Fruit fly (Drosophila melanogaster) whole organism, embryonic: Measurements from ENCODE around the gene Atu.
A peak's percentile ranks its signal among the peaks of the same experiment; 100 is the strongest.

Source experiments
- Aef1 ChIP-seq: fragments of 200-800 bp; sonication (Bioruptor generic); IDR thresholded peaks from 3 replicates; pipeline ENCODE4 v1.3.6; 2022; ENCODE audit warnings: missing biosample characterization, missing genetic modification characterization
- CG10147 ChIP-seq: fragments of 200-800 bp; sonication (Bioruptor generic); optimal IDR thresholded peaks from 2 replicates; lab custom pipeline; 2019; ENCODE audit warnings: missing biosample characterization, mild to moderate bottlenecking, missing genetic modification characterization, moderate library complexity
- CG1024 ChIP-seq: fragments of 200-800 bp; sonication (Bioruptor generic); IDR thresholded peaks from 2 replicates; pipeline ENCODE4 v1.3.6; 2022; ENCODE audit warnings: missing biosample characterization, missing genetic modification characterization
- CG10462 ChIP-seq: fragments of 200-800 bp; sonication (Bioruptor generic); optimal IDR thresholded peaks from 2 replicates; lab custom pipeline; 2016; ENCODE audit warnings: missing biosample characterization, missing genetic modification characterization
- CG1233 ChIP-seq: fragments of 200-800 bp; sonication (Bioruptor generic); optimal IDR thresholded peaks from 4 replicates; lab custom pipeline; 2018; ENCODE audit warnings: missing biosample characterization, mild to moderate bottlenecking, missing genetic modification characterization
- CG13296 ChIP-seq: fragments of 200-800 bp; sonication (Bioruptor generic); optimal IDR thresholded peaks from 3 replicates; lab custom pipeline; 2018; ENCODE audit warnings: missing biosample characterization, mild to moderate bottlenecking, missing genetic modification characterization
- CG14014 ChIP-seq: fragments of 200-800 bp; sonication (Bioruptor generic); IDR thresholded peaks from 2 replicates; pipeline ENCODE4 v1.3.6; 2022; ENCODE audit warnings: missing biosample characterization, missing genetic modification characterization
- CG14965 ChIP-seq: fragments of 200-800 bp; sonication (Bioruptor generic); optimal IDR thresholded peaks from 2 replicates; lab custom pipeline; 2016; ENCODE audit warnings: missing biosample characterization, missing genetic modification characterization, borderline replicate concordance
- CG15479 ChIP-seq: fragments of 200-800 bp; sonication (Bioruptor generic); optimal IDR thresholded peaks from 3 replicates; lab custom pipeline; 2019; ENCODE audit warnings: missing biosample characterization, mild to moderate bottlenecking, missing genetic modification characterization, moderate library complexity
- CG17361 ChIP-seq: fragments of 200-800 bp; sonication (Bioruptor generic); IDR thresholded peaks from 3 replicates; pipeline ENCODE4 v1.3.6; 2022; ENCODE audit warnings: missing biosample characterization, missing genetic modification characterization
- CG17802 ChIP-seq: fragments of 200-800 bp; sonication (Bioruptor generic); optimal IDR thresholded peaks from 2 replicates; lab custom pipeline; 2018; ENCODE audit warnings: missing biosample characterization, mild to moderate bottlenecking, missing genetic modification characterization, moderate library complexity
- CG31224 ChIP-seq: fragments of 200-800 bp; sonication (Bioruptor generic); IDR thresholded peaks from 2 replicates; pipeline ENCODE4 v1.3.6; 2022; ENCODE audit warnings: missing biosample characterization, missing genetic modification characterization
- CG31441 ChIP-seq: fragments of 200-800 bp; sonication (Bioruptor generic); IDR thresholded peaks from 2 replicates; pipeline ENCODE4 v1.3.6; 2022; ENCODE audit warnings: missing biosample characterization, missing genetic modification characterization
- CG3163 ChIP-seq: fragments of 200-800 bp; sonication (Bioruptor generic); optimal IDR thresholded peaks from 3 replicates; lab custom pipeline; 2016; ENCODE audit warnings: missing biosample characterization, missing genetic modification characterization
- CG3726 ChIP-seq: fragments of 200-800 bp; sonication (Bioruptor generic); IDR thresholded peaks from 3 replicates; pipeline ENCODE4, ENCODE4 v1.3.6; 2022; ENCODE audit warnings: missing biosample characterization, missing genetic modification characterization
- CG7271 ChIP-seq: fragments of 200-800 bp; sonication (Bioruptor generic); optimal IDR thresholded peaks from 2 replicates; lab custom pipeline; 2018; ENCODE audit warnings: missing biosample characterization, mild to moderate bottlenecking, missing genetic modification characterization, moderate library complexity
- CG7357 ChIP-seq: fragments of 200-800 bp; sonication (Bioruptor generic); IDR thresholded peaks from 3 replicates; pipeline ENCODE4 v1.3.6; 2022; ENCODE audit warnings: missing biosample characterization, missing genetic modification characterization
- CG7839 ChIP-seq: fragments of 200-800 bp; sonication (Bioruptor generic); optimal IDR thresholded peaks from 3 replicates; lab custom pipeline; 2018; ENCODE audit warnings: missing biosample characterization, mild to moderate bottlenecking, missing genetic modification characterization, moderate library complexity
- CG7987 ChIP-seq: fragments of 200-800 bp; sonication (Bioruptor generic); optimal IDR thresholded peaks from 2 replicates; lab custom pipeline; 2018; ENCODE audit warnings: missing biosample characterization, mild to moderate bottlenecking, missing genetic modification characterization, moderate library complexity
- CG8089 ChIP-seq: fragments of 200-800 bp; sonication (Bioruptor generic); optimal IDR thresholded peaks from 3 replicates; lab custom pipeline; 2016; ENCODE audit warnings: missing biosample characterization, missing genetic modification characterization
- CG8281 ChIP-seq: fragments of 200-800 bp; sonication (Bioruptor generic); optimal IDR thresholded peaks from 2 replicates; lab custom pipeline; 2018; ENCODE audit warnings: missing biosample characterization, mild to moderate bottlenecking, missing genetic modification characterization, moderate library complexity
- CG8388 ChIP-seq: fragments of 200-800 bp; sonication (Bioruptor generic); optimal IDR thresholded peaks from 2 replicates; lab custom pipeline; 2019; ENCODE audit warnings: missing biosample characterization, mild to moderate bottlenecking, missing genetic modification characterization, moderate library complexity
- CG8478 ChIP-seq: fragments of >200 bp; optimal IDR thresholded peaks from 2 replicates; lab custom pipeline; 2018
- CG8765 ChIP-seq: fragments of 200-800 bp; sonication (Bioruptor generic); IDR thresholded peaks from 2 replicates; pipeline ENCODE4 v1.3.6; 2022; ENCODE audit warnings: missing biosample characterization, missing genetic modification characterization
- Camta ChIP-seq: fragments of 200-800 bp; sonication (Bioruptor generic); optimal IDR thresholded peaks from 2 replicates; lab custom pipeline; 2016; ENCODE audit warnings: missing biosample characterization, missing genetic modification characterization
- D19A ChIP-seq: fragments of 200-800 bp; optimal IDR thresholded peaks from 3 replicates; lab custom pipeline; 2019; ENCODE audit warnings: missing biosample characterization, mild to moderate bottlenecking, missing genetic modification characterization, moderate library complexity
- Dad ChIP-seq: fragments of 200-800 bp; sonication (Bioruptor generic); optimal IDR thresholded peaks from 3 replicates; lab custom pipeline; 2016; ENCODE audit warnings: missing biosample characterization, missing genetic modification characterization
- H2.0 ChIP-seq: fragments of 200-800 bp; sonication (Bioruptor generic); IDR thresholded peaks from 2 replicates; pipeline ENCODE4 v1.3.6; 2022; ENCODE audit warnings: missing biosample characterization, missing genetic modification characterization
- Hand ChIP-seq: fragments of 200-800 bp; sonication (Bioruptor generic); optimal IDR thresholded peaks from 2 replicates; lab custom pipeline; 2017; ENCODE audit warnings: mild to moderate bottlenecking, missing biosample characterization, missing genetic modification reagents, missing genetic modification characterization
- Hr39 ChIP-seq: fragments of >200 bp; optimal IDR thresholded peaks from 2 replicates; lab custom pipeline; 2017
- MBD-R2 ChIP-seq: fragments of 200-800 bp; sonication (Bioruptor generic); IDR thresholded peaks from 2 replicates; pipeline ENCODE4 v1.3.6; 2022; ENCODE audit warnings: missing biosample characterization, missing genetic modification characterization
- Med ChIP-seq: fragments of 200-800 bp; sonication (Bioruptor generic); peaks from one replicate; lab custom pipeline; 2016; ENCODE audit warnings: missing biosample characterization, missing genetic modification characterization, mild to moderate bottlenecking, inconsistent platforms, moderate library complexity
- ap ChIP-seq: fragments of 200-800 bp; sonication (Bioruptor generic); IDR thresholded peaks from 2 replicates; pipeline ENCODE4 v1.3.6; 2022; ENCODE audit warnings: missing biosample characterization, missing genetic modification characterization
- dimm ChIP-seq: fragments of 200-800 bp; sonication (Bioruptor generic); IDR thresholded peaks from 2 replicates; pipeline ENCODE4 v1.3.6; 2022; ENCODE audit warnings: missing biosample characterization, missing genetic modification characterization
- ewg ChIP-seq: fragments of 200-800 bp; sonication (Bioruptor generic); optimal IDR thresholded peaks from 3 replicates; lab custom pipeline; 2017; ENCODE audit warnings: mild to moderate bottlenecking, missing biosample characterization, missing genetic modification reagents, missing genetic modification characterization
- eyg ChIP-seq: fragments of 200-800 bp; sonication (Bioruptor generic); optimal IDR thresholded peaks from 3 replicates; lab custom pipeline; 2016; ENCODE audit warnings: missing biosample characterization, missing genetic modification characterization
- fd64A ChIP-seq: fragments of 200-800 bp; sonication (Bioruptor generic); optimal IDR thresholded peaks from 3 replicates; lab custom pipeline; 2018; ENCODE audit warnings: missing biosample characterization, mild to moderate bottlenecking, missing genetic modification characterization
- fd96Cb ChIP-seq: fragments of 200-800 bp; sonication (Bioruptor generic); optimal IDR thresholded peaks from 2 replicates; lab custom pipeline; 2018; ENCODE audit warnings: missing biosample characterization, mild to moderate bottlenecking, missing genetic modification characterization, moderate library complexity
- grau ChIP-seq: fragments of 200-800 bp; optimal IDR thresholded peaks from 3 replicates; lab custom pipeline; 2019; ENCODE audit warnings: missing biosample characterization, mild to moderate bottlenecking, missing genetic modification characterization, moderate library complexity
- klu ChIP-seq: fragments of 200-800 bp; sonication (Bioruptor generic); IDR thresholded peaks from 2 replicates; pipeline ENCODE4 v1.3.6; 2022; ENCODE audit warnings: missing biosample characterization, missing genetic modification characterization
- lab ChIP-seq: fragments of 200-800 bp; sonication (Bioruptor generic); optimal IDR thresholded peaks from 3 replicates; lab custom pipeline; 2017; ENCODE audit warnings: missing biosample characterization, missing genetic modification characterization, mild to moderate bottlenecking, moderate library complexity, missing genetic modification reagents
- lola ChIP-seq, 3 experiments: fragments of >200 bp in 2 of 3; fragments of 200-800 bp in 1 of 3; sonication (Bioruptor generic) in 1 of 3; optimal IDR thresholded peaks; 2 replicates each; lab custom pipeline; 2017 to 2019; ENCODE audit warnings: missing biosample characterization in 3 of 3, missing genetic modification characterization in 3 of 3, mild to moderate bottlenecking in 1 of 3, moderate library complexity in 1 of 3
- pan ChIP-seq, 4 experiments: fragments of >200 bp in 3 of 4; fragments of 200-800 bp in 1 of 4; sonication (Bioruptor generic) in 1 of 4; optimal IDR thresholded peaks in 3 of 4; IDR thresholded peaks in 1 of 4; 2 replicates each; pipeline versions ENCODE4 v1.3.6 to Lab custom; 2017 to 2022; ENCODE audit warnings: missing biosample characterization in 2 of 4, missing genetic modification characterization in 2 of 4, mixed read lengths in 1 of 4
- pb ChIP-seq: fragments of 200-800 bp; sonication (Bioruptor generic); optimal IDR thresholded peaks from 3 replicates; lab custom pipeline; 2016; ENCODE audit warnings: missing biosample characterization, missing genetic modification characterization
- schlank ChIP-seq: fragments of 200-800 bp; sonication (Bioruptor generic); optimal IDR thresholded peaks from 2 replicates; lab custom pipeline; 2018; ENCODE audit warnings: missing biosample characterization, mild to moderate bottlenecking, missing genetic modification characterization
- sim ChIP-seq: fragments of 200-800 bp; sonication (Bioruptor generic); IDR thresholded peaks from 2 replicates; pipeline ENCODE4 v1.3.6; 2022; ENCODE audit warnings: missing biosample characterization, missing genetic modification characterization
- so ChIP-seq: fragments of 200-800 bp; sonication (Bioruptor generic); IDR thresholded peaks from 3 replicates; pipeline ENCODE4 v1.3.6; 2022; ENCODE audit warnings: missing biosample characterization, missing genetic modification characterization
- sob ChIP-seq: fragments of 200-800 bp; sonication (Bioruptor generic); IDR thresholded peaks from 2 replicates; pipeline ENCODE4 v1.3.6; 2022; ENCODE audit warnings: missing biosample characterization, missing genetic modification characterization
- stc ChIP-seq: fragments of 200-800 bp; sonication (Bioruptor generic); IDR thresholded peaks from 2 replicates; pipeline ENCODE4 v1.3.6; 2022; ENCODE audit warnings: missing biosample characterization, missing genetic modification characterization
- wdn ChIP-seq: fragments of 200-800 bp; sonication (Bioruptor generic); IDR thresholded peaks from 2 replicates; pipeline ENCODE4 v1.3.6; 2022; ENCODE audit warnings: missing biosample characterization, missing genetic modification characterization

Atu gene

DNA sequence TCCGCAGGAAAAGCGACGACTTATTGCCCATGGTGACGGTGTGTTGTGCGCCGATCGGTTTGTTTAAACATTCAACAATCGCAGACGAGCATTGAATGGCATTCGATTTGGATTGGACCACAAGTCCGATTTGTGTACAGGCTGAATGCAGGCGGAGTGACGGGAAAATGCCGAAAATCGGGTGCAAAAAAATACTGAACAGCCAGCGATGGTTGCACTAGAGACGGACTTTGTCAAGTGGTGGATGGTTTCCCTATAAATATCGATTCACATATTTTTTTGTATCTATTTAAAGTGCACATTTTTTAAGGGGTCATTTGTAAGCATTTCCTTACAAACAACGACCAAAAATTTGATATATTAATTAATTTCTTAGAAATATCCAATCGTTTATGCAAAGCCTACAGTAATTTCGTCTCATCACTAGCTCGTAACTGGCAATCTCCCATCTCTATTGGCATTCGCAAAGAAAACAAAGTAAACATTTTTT lies 41.6 kb downstream of the Atu start, which contains the start of the genes elm and MED27 (continued):
- peak; percentile 93 for TF ChIP-seq grau (tag; lab: Kevin White, UChicago)
- TF ChIP-seq CG15479 = peak; percentile 22
- peak; percentile 75 for TF ChIP-seq eyg
- TF ChIP-seq CG7357 (GFP tag; lab: Robert Waterston, UW) = peak; percentile 87
- peak; percentile 91 for TF ChIP-seq Dad (GFP tag; lab: Kevin White, UChicago)
- TF ChIP-seq CG17361 (GFP tag; lab: Robert Waterston, UW) = peak; percentile 95
- TF ChIP-seq klu (GFP tag; lab: Robert Waterston, UW) = peak; percentile 94
- peak; percentile 90 for TF ChIP-seq CG31441 (GFP tag; lab: Robert Waterston, UW)
- TF ChIP-seq CG13296 (GFP tag; lab: Kevin White, UChicago) = peak; percentile 81
- no peak for TF ChIP-seq CG8478
- peak; percentile 93 for TF ChIP-seq H2.0
- no peak for TF ChIP-seq pan (optimal IDR thresholded peaks at IDR 0.05; lab: Kevin White, UChicago)
- TF ChIP-seq pan (GFP tag; optimal IDR thresholded peaks at IDR 0.05 in 1 of 2, IDR thresholded peaks at IDR 0.05 in 1 of 2) = peak in 1 of 2 experiments; percentile 89
- TF ChIP-seq Camta (GFP tag; lab: Kevin White, UChicago) = peak; percentile 94
- peak; percentile 98 for TF ChIP-seq Med
- TF ChIP-seq CG8089 (GFP tag; lab: Kevin White, UChicago) = peak; percentile 83
- TF ChIP-seq D19A (tag; lab: Kevin White, UChicago) = peak; percentile 81
- TF ChIP-seq pb (GFP tag; lab: Kevin White, UChicago) = peak; percentile 75
- peak; percentile 82 for TF ChIP-seq dimm (GFP tag; lab: Robert Waterston, UW)
- TF ChIP-seq stc (GFP tag; lab: Robert Waterston, UW) = peak; percentile 75
- TF ChIP-seq Aef1 (GFP tag; lab: Robert Waterston, UW) = peak; percentile 95
- TF ChIP-seq sob = peak; percentile 96
- peak; percentile 89 for TF ChIP-seq lab
- peak; percentile 88 for TF ChIP-seq CG10462 (GFP tag; lab: Kevin White, UChicago)
- peak; percentile 89; the same call in 2 of the 3 replicates for TF ChIP-seq so (GFP tag; lab: Robert Waterston, UW)
- peak; percentile 73 for TF ChIP-seq CG17802 (tag; lab: Kevin White, UChicago)
- TF ChIP-seq CG3726 (GFP tag; lab: Robert Waterston, UW) = peak; percentile 86; the same call in 2 of the 3 replicates
- TF ChIP-seq CG8281 (tag; lab: Kevin White, UChicago) = peak; percentile 69
- peak; percentile 87 for TF ChIP-seq CG31224
- peak in 1 of 3 experiments; percentile 93 for TF ChIP-seq lola (GFP tag; optimal IDR thresholded peaks at IDR 0.05; lab: Kevin White, UChicago)
- TF ChIP-seq CG14014 (GFP tag; lab: Robert Waterston, UW) = peak; percentile 93
- peak; percentile 25 for TF ChIP-seq CG14965 (GFP tag; lab: Kevin White, UChicago)
- peak; percentile 53 for TF ChIP-seq schlank
- peak; percentile 80 for TF ChIP-seq ewg (GFP tag; lab: Kevin White, UChicago)
- TF ChIP-seq CG10147 (GFP tag; lab: Kevin White, UChicago) = peak; percentile 93
- peak; percentile 83 for TF ChIP-seq CG7271
- peak; percentile 60; the same call in 1 of the 2 replicates for TF ChIP-seq sim (GFP tag; lab: Robert Waterston, UW)
- TF ChIP-seq Hr39 (lab: Kevin White, UChicago) = no peak
- TF ChIP-seq Hand (GFP tag; lab: Kevin White, UChicago) = peak; percentile 8
- peak; percentile 87 for TF ChIP-seq CG1233 (GFP tag; lab: Kevin White, UChicago)
- peak; percentile 92 for TF ChIP-seq CG8765
- TF ChIP-seq MBD-R2 = peak; percentile 95
- TF ChIP-seq CG8388 (GFP tag; lab: Kevin White, UChicago) = peak; percentile 88
- TF ChIP-seq CG1024 (GFP tag; lab: Robert Waterston, UW) = peak; percentile 60; the same call in 1 of the 2 replicates
- TF ChIP-seq CG7987 (GFP tag; lab: Kevin White, UChicago) = peak; percentile 53
- peak; percentile 92 for TF ChIP-seq wdn
- TF ChIP-seq ap (GFP tag; lab: Robert Waterston, UW) = peak; percentile 83
- peak; percentile 88 for TF ChIP-seq fd96Cb
- peak; percentile 90 for TF ChIP-seq CG7839 (tag; lab: Kevin White, UChicago)
- peak; percentile 70 for TF ChIP-seq CG3163 (GFP tag; lab: Kevin White, UChicago)
- no peak for TF ChIP-seq fd64A (GFP tag; lab: Kevin White, UChicago)
